Fruit fly (Drosophila melanogaster) whole organism, pupa: Measurements from ENCODE around the gene wda.

Experiments used
- CG10348 ChIP-seq: fragments of 200-800 bp; sonication (Bioruptor generic); IDR thresholded peaks from 2 replicates; pipeline ENCODE4 v1.3.6; 2022; ENCODE audit warnings: missing biosample characterization, missing genetic modification characterization
- CG12605 ChIP-seq: fragments of 200-800 bp; sonication (Bioruptor generic); IDR thresholded peaks from 2 replicates; pipeline ENCODE4 v1.3.6; 2022; ENCODE audit warnings: missing biosample characterization, missing genetic modification characterization
- CG13204 ChIP-seq: fragments of 200-800 bp; sonication (Bioruptor generic); optimal IDR thresholded peaks from 2 replicates; lab custom pipeline; 2018; ENCODE audit warnings: missing biosample characterization, mild to moderate bottlenecking, missing genetic modification characterization, moderate library complexity
- CG14655 ChIP-seq: fragments of 200-800 bp; sonication (Bioruptor generic); optimal IDR thresholded peaks from 3 replicates; lab custom pipeline; 2017; ENCODE audit warnings: mild to moderate bottlenecking, missing biosample characterization, missing genetic modification reagents, missing genetic modification characterization
- CG15710 ChIP-seq: fragments of 200-800 bp; sonication (Bioruptor generic); optimal IDR thresholded peaks from 2 replicates; lab custom pipeline; 2018; ENCODE audit warnings: missing biosample characterization, mild to moderate bottlenecking, missing genetic modification characterization, moderate library complexity
- CG17806 ChIP-seq: fragments of 200-800 bp; sonication (Bioruptor generic); optimal IDR thresholded peaks from 2 replicates; lab custom pipeline; 2018; ENCODE audit warnings: missing biosample characterization, mild to moderate bottlenecking, missing genetic modification characterization, moderate library complexity
- CG32121 ChIP-seq: fragments of 200-800 bp; sonication (Bioruptor generic); IDR thresholded peaks from 2 replicates; pipeline ENCODE4 v1.3.6; 2022; ENCODE audit warnings: missing biosample characterization, missing genetic modification characterization
- CG34367 ChIP-seq: fragments of 200-800 bp; sonication (Bioruptor generic); optimal IDR thresholded peaks from 2 replicates; lab custom pipeline; 2018; ENCODE audit warnings: missing biosample characterization, mild to moderate bottlenecking, missing genetic modification characterization
- CG4496 ChIP-seq: fragments of 200-800 bp; sonication (Bioruptor generic); IDR thresholded peaks from 3 replicates; pipeline ENCODE4 v1.3.6; 2022; ENCODE audit warnings: missing biosample characterization, missing genetic modification characterization
- CG8159 ChIP-seq: fragments of 200-800 bp; sonication (Bioruptor generic); optimal IDR thresholded peaks from 3 replicates; lab custom pipeline; 2018; ENCODE audit warnings: missing biosample characterization, mild to moderate bottlenecking, missing genetic modification characterization, moderate library complexity
- CG8301 ChIP-seq: fragments of 200-800 bp; sonication (Bioruptor generic); optimal IDR thresholded peaks from 2 replicates; lab custom pipeline; 2018; ENCODE audit warnings: missing biosample characterization, mild to moderate bottlenecking, missing genetic modification characterization
- CG9948 ChIP-seq: fragments of 200-800 bp; sonication (Bioruptor generic); optimal IDR thresholded peaks from 2 replicates; lab custom pipeline; 2018; ENCODE audit warnings: missing biosample characterization, mild to moderate bottlenecking, missing genetic modification characterization, moderate library complexity
- D1 ChIP-seq: fragments of 200-800 bp; sonication (Bioruptor generic); optimal IDR thresholded peaks from 2 replicates; lab custom pipeline; 2018; ENCODE audit warnings: missing biosample characterization, mild to moderate bottlenecking, missing genetic modification characterization, moderate library complexity
- EcR ChIP-seq: fragments of 200-800 bp; sonication (Bioruptor generic); optimal IDR thresholded peaks from 3 replicates; lab custom pipeline; 2019; ENCODE audit warnings: missing biosample characterization, missing genetic modification characterization, mild to moderate bottlenecking, moderate library complexity, missing genetic modification reagents
- Ets98B ChIP-seq: fragments of 200-800 bp; sonication (Bioruptor generic); IDR thresholded peaks from 2 replicates; pipeline ENCODE4 v1.3.6; 2022; ENCODE audit warnings: missing biosample characterization, missing genetic modification characterization
- Pif1A ChIP-seq: fragments of 200-800 bp; sonication (Bioruptor generic); optimal IDR thresholded peaks from 3 replicates; lab custom pipeline; 2016; ENCODE audit warnings: missing biosample characterization, missing genetic modification characterization
- Pif1B ChIP-seq: fragments of 200-800 bp; sonication (Bioruptor generic); optimal IDR thresholded peaks from 3 replicates; lab custom pipeline; 2016; ENCODE audit warnings: missing biosample characterization, missing genetic modification characterization
- Snoo ChIP-seq: fragments of 200-800 bp; sonication (Bioruptor generic); optimal IDR thresholded peaks from 3 replicates; lab custom pipeline; 2017; ENCODE audit warnings: missing biosample characterization, mild to moderate bottlenecking, missing genetic modification characterization, inconsistent platforms
- fd96Ca ChIP-seq: fragments of 200-800 bp; sonication (Bioruptor generic); IDR thresholded peaks from 3 replicates; pipeline ENCODE4 v1.3.6; 2022; ENCODE audit warnings: missing biosample characterization, missing genetic modification characterization
- gl ChIP-seq: fragments of 200-800 bp; sonication (Bioruptor generic); optimal IDR thresholded peaks from 2 replicates; lab custom pipeline; 2018; ENCODE audit warnings: missing biosample characterization, mild to moderate bottlenecking, missing genetic modification characterization
- rn ChIP-seq: fragments of 200-800 bp; sonication (Bioruptor generic); IDR thresholded peaks from 2 replicates; pipeline ENCODE4 v1.3.6; 2022; ENCODE audit warnings: missing biosample characterization, missing genetic modification characterization

The wda gene

dm6 chr3R:23239934-23240632 lies 17.8 kb downstream of the wda start:
- TF ChIP-seq D1 (tag; lab: Kevin White, UChicago) (no peak), CG8159 (peak; percentile 56), CG15710 (tag; lab: Kevin White, UChicago) (peak; percentile 5)

- TF ChIP-seq CG17806 (tag; lab: Kevin White, UChicago) (no peak), CG9948 (tag; lab: Kevin White, UChicago) (no peak), Pif1B (no peak), EcR (no peak), Ets98B (GFP tag; lab: Robert Waterston, UW) (no peak)
These were observed 18.8 kb downstream of the wda start for dm6 chr3R:23239051-23239450.

DNA sequence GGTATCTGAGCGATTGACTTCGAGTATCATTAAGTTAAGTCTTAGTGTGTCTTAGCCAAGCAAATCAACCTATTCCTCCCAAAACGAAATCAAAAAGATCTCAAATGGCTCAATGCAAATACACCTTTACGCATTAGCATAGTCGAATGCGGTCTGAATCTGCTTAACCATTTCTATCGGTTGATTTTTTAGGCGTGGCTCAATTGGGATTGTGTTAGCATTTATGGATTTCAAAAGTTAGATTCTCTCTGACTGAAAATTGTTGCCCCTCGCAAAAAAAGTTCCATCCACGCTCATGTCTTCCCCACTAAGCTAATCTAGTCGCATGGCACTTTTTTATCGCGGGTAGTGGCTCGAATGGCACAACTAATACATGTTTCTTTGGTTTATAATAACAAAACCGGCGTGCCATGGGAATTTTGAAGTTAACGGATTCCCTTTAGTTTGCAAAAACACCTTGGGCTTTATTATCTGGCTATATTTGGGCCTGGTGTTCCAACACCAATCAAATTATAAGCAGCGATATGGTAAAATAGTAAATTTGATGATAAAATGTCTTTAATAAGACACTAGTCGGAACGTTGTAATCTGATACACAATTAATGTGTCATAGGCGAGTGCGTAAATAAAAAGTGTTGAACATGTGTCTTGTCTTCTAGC lies 29.2 kb downstream of the wda start:
- TF ChIP-seq CG8159 (no peak), gl (tag; lab: Kevin White, UChicago) (no peak), Snoo (tag; lab: Kevin White, UChicago) (no peak), CG15710 (tag; lab: Kevin White, UChicago) (no peak), CG32121 (GFP tag; lab: Robert Waterston, UW) (no peak), CG17806 (tag; lab: Kevin White, UChicago) (no peak), fd96Ca (GFP tag; lab: Robert Waterston, UW) (no peak), D1 (tag; lab: Kevin White, UChicago) (no peak), CG13204 (GFP tag; lab: Kevin White, UChicago) (no peak), Pif1A (no peak), CG4496 (GFP tag; lab: Robert Waterston, UW) (no peak), CG8301 (tag; lab: Kevin White, UChicago) (no peak), Ets98B (GFP tag; lab: Robert Waterston, UW) (no peak), Pif1B (no peak), rn (no peak), CG34367 (no peak), CG10348 (GFP tag; lab: Robert Waterston, UW) (no peak), CG12605 (GFP tag; lab: Robert Waterston, UW) (no peak), CG9948 (tag; lab: Kevin White, UChicago) (no peak)

dm6 chr3R:23226521-23227039 lies 31.3 kb downstream of the wda start, which contains the start of gene cnc:
cnc (minus strand) TSS chr3R:23226711.
- TF ChIP-seq CG4496 (GFP tag; lab: Robert Waterston, UW) (peak; percentile 69), CG14655 (no peak), CG34367 (no peak), Pif1A (peak; percentile 8), rn (no peak), CG15710 (tag; lab: Kevin White, UChicago) (no peak), CG17806 (tag; lab: Kevin White, UChicago) (no peak), CG8159 (no peak), gl (tag; lab: Kevin White, UChicago) (no peak), Ets98B (GFP tag; lab: Robert Waterston, UW) (peak; percentile 67; the same call in 1 of the 2 replicates), Snoo (tag; lab: Kevin White, UChicago) (no peak), CG8301 (tag; lab: Kevin White, UChicago) (no peak), CG9948 (tag; lab: Kevin White, UChicago) (no peak), CG32121 (GFP tag; lab: Robert Waterston, UW) (0 out of 2 replicates have a peak, but pooled peaks have one; percentile 37), fd96Ca (GFP tag; lab: Robert Waterston, UW) (no peak; the same call in 2 of the 3 replicates), CG10348 (GFP tag; lab: Robert Waterston, UW) (no peak), EcR (peak; percentile 84), CG12605 (GFP tag; lab: Robert Waterston, UW) (no peak; the same call in 1 of the 2 replicates), Pif1B (peak; percentile 30), CG13204 (GFP tag; lab: Kevin White, UChicago) (peak; percentile 87), D1 (tag; lab: Kevin White, UChicago) (no peak)

DNA sequence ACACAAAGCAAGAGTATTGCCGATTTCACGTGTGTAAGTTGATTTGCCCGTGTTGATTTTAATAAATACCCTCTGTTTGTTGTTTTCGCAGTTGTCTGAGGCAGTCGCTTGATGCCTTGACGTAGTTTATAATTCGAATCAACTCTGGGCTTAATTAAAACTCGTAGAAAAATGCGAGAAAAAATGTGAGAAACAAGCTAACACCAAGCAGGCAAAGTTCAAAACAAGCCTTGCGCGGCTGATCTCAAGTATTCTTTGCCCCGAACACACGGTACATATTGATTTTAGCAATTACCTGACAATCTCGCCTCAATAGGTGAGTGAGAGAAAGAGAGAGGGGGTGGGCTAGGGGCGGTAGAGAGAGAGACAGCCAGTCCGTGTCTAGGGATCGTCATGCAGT lies 32.6 kb downstream of the wda start:
- TF ChIP-seq Pif1A (no peak), CG34367 (peak; percentile 10), rn (no peak)

DNA sequence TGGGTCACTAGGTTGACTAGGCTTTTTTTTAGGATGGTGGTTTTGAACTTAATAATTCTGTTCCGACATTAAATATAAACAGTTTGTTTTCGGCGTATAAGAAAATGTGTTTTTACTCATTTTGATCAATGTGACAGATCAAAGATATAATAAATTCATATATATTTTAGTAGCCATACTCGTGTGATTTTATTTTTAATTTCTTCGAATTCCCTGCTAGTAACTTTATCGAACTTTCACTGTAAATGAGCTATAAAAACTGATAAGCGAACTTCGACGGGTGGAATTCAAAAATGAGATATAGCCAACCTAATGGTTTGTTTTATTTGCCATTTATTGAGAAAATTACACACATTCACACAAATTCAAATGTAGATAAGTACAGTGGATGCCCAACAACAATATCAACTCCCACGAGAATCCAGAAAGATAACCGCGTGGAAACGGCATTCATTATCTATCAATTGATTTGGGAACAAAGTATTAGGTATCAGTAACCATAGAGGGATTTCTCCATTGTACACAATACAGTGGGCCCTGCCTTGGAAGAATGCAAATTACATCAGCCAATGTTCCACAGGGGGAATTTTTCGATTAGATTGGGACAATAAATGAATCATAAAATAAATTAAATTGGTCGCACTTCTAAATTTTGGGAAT lies 34.6 kb downstream of the wda start:
- TF ChIP-seq CG8159 (no peak), Pif1A (no peak), CG12605 (GFP tag; lab: Robert Waterston, UW) (no peak), CG14655 (no peak), fd96Ca (GFP tag; lab: Robert Waterston, UW) (no peak)
